Fruit fly (Drosophila melanogaster) whole organism, embryonic: Measurements from ENCODE around the gene CG5355.

ENCODE experiments used
- Antp ChIP-seq: fragments of 200-800 bp; sonication (Bioruptor generic); optimal IDR thresholded peaks from 3 replicates; lab custom pipeline; 2016; ENCODE audit warnings: missing biosample characterization, missing genetic modification characterization
- Bdp1 ChIP-seq: fragments of 200-800 bp; sonication (Bioruptor generic); optimal IDR thresholded peaks from 3 replicates; lab custom pipeline; 2016; ENCODE audit warnings: missing biosample characterization, missing genetic modification characterization
- CG10565 ChIP-seq: fragments of 200-800 bp; sonication (Bioruptor generic); optimal IDR thresholded peaks from 3 replicates; lab custom pipeline; 2016; ENCODE audit warnings: missing biosample characterization, mild to moderate bottlenecking, missing genetic modification characterization
- CG11247 ChIP-seq: fragments of 200-800 bp; sonication (Bioruptor generic); IDR thresholded peaks from 2 replicates; pipeline ENCODE4 v1.3.6; 2022; ENCODE audit warnings: missing biosample characterization, missing genetic modification characterization
- CG12155 ChIP-seq: fragments of 200-800 bp; sonication (Bioruptor generic); optimal IDR thresholded peaks from 3 replicates; lab custom pipeline; 2016; ENCODE audit warnings: missing biosample characterization, missing genetic modification characterization
- CG13296 ChIP-seq: fragments of 200-800 bp; sonication (Bioruptor generic); optimal IDR thresholded peaks from 3 replicates; lab custom pipeline; 2018; ENCODE audit warnings: missing biosample characterization, mild to moderate bottlenecking, missing genetic modification characterization
- CG14965 ChIP-seq: fragments of 200-800 bp; sonication (Bioruptor generic); optimal IDR thresholded peaks from 2 replicates; lab custom pipeline; 2016; ENCODE audit warnings: missing biosample characterization, missing genetic modification characterization, borderline replicate concordance
- CG1603 ChIP-seq: fragments of 200-800 bp; sonication (Bioruptor generic); optimal IDR thresholded peaks from 2 replicates; lab custom pipeline; 2019; ENCODE audit warnings: missing biosample characterization, mild to moderate bottlenecking, missing genetic modification characterization, moderate library complexity
- CG17361 ChIP-seq: fragments of 200-800 bp; sonication (Bioruptor generic); IDR thresholded peaks from 3 replicates; pipeline ENCODE4 v1.3.6; 2022; ENCODE audit warnings: missing biosample characterization, missing genetic modification characterization
- CG31388 ChIP-seq: fragments of 200-800 bp; sonication (Bioruptor generic); optimal IDR thresholded peaks from 2 replicates; lab custom pipeline; 2016; ENCODE audit warnings: missing biosample characterization, missing genetic modification characterization
- CG34422 ChIP-seq: fragments of 200-800 bp; sonication (Bioruptor generic); IDR thresholded peaks from 3 replicates; pipeline ENCODE4 v1.3.6; 2022; ENCODE audit warnings: missing biosample characterization, missing genetic modification characterization
- CG4820 ChIP-seq: fragments of 200-800 bp; sonication (Bioruptor generic); optimal IDR thresholded peaks from 3 replicates; lab custom pipeline; 2016; ENCODE audit warnings: missing biosample characterization, missing genetic modification characterization
- CG7372 ChIP-seq: fragments of 200-800 bp; sonication (Bioruptor generic); IDR thresholded peaks from 2 replicates; pipeline ENCODE4 v1.3.6; 2022; ENCODE audit warnings: missing biosample characterization, missing genetic modification characterization
- CG7556 ChIP-seq: fragments of 200-800 bp; sonication (Bioruptor generic); optimal IDR thresholded peaks from 2 replicates; lab custom pipeline; 2017; ENCODE audit warnings: missing biosample characterization, mild to moderate bottlenecking, missing genetic modification characterization
- CG8359 ChIP-seq: fragments of 200-800 bp; sonication (Bioruptor generic); optimal IDR thresholded peaks from 2 replicates; lab custom pipeline; 2017; ENCODE audit warnings: missing biosample characterization, mild to moderate bottlenecking, missing genetic modification characterization, borderline replicate concordance
- CG9727 ChIP-seq: fragments of 200-800 bp; sonication (Bioruptor generic); optimal IDR thresholded peaks from 3 replicates; lab custom pipeline; 2017; ENCODE audit warnings: missing biosample characterization, mild to moderate bottlenecking, missing genetic modification characterization
- CG9797 ChIP-seq: fragments of 200-800 bp; sonication (Bioruptor generic); optimal IDR thresholded peaks from 3 replicates; lab custom pipeline; 2018; ENCODE audit warnings: missing biosample characterization, mild to moderate bottlenecking, missing genetic modification characterization
- D ChIP-seq, 2 experiments: fragments of 200-800 bp in 1 of 2; fragments of >200 bp in 1 of 2; sonication (Bioruptor generic) in 1 of 2; optimal IDR thresholded peaks; 2 replicates in 1 of 2; 3 replicates in 1 of 2; lab custom pipeline; 2017; ENCODE audit warnings: mild to moderate bottlenecking in 1 of 2, missing biosample characterization in 1 of 2, missing genetic modification characterization in 1 of 2, missing genetic modification reagents in 1 of 2
- Dek ChIP-seq: fragments of 200-800 bp; sonication (Bioruptor generic); optimal IDR thresholded peaks from 3 replicates; lab custom pipeline; 2019; ENCODE audit warnings: missing biosample characterization, mild to moderate bottlenecking, missing genetic modification characterization, moderate library complexity
- ERR ChIP-seq: fragments of 200-800 bp; sonication (Bioruptor generic); optimal IDR thresholded peaks from 2 replicates; lab custom pipeline; 2016; ENCODE audit warnings: missing biosample characterization, missing genetic modification characterization
- HLH3B ChIP-seq: fragments of 200-800 bp; sonication (Bioruptor generic); IDR thresholded peaks from 2 replicates; pipeline ENCODE4 v1.3.6; 2022; ENCODE audit warnings: missing biosample characterization, missing genetic modification characterization
- Hey ChIP-seq: fragments of 200-800 bp; sonication (Bioruptor generic); optimal IDR thresholded peaks from 3 replicates; lab custom pipeline; 2018; ENCODE audit warnings: missing biosample characterization, mild to moderate bottlenecking, missing genetic modification characterization
- HmgZ ChIP-seq: fragments of 200-800 bp; sonication (Bioruptor generic); optimal IDR thresholded peaks from 2 replicates; lab custom pipeline; 2018; ENCODE audit warnings: missing biosample characterization, mild to moderate bottlenecking, missing genetic modification characterization
- Hmx ChIP-seq: fragments of 200-800 bp; sonication (Bioruptor generic); optimal IDR thresholded peaks from 2 replicates; lab custom pipeline; 2016; ENCODE audit warnings: missing biosample characterization, missing genetic modification characterization
- Hr78 ChIP-seq, 2 experiments: fragments of 200-800 bp in 1 of 2; fragments of >200 bp in 1 of 2; sonication (Bioruptor generic) in 1 of 2; optimal IDR thresholded peaks; 2 replicates each; lab custom pipeline; 2017 to 2019; ENCODE audit warnings: missing biosample characterization in 2 of 2, missing genetic modification characterization in 2 of 2, mild to moderate bottlenecking in 1 of 2, moderate library complexity in 1 of 2
- MTF-1 ChIP-seq: fragments of 200-800 bp; sonication (Bioruptor generic); optimal IDR thresholded peaks from 2 replicates; lab custom pipeline; 2018; ENCODE audit warnings: missing biosample characterization, mild to moderate bottlenecking, missing genetic modification characterization, borderline replicate concordance
- Meics ChIP-seq: fragments of 200-800 bp; sonication (Bioruptor generic); optimal IDR thresholded peaks from 2 replicates; lab custom pipeline; 2017; ENCODE audit warnings: missing biosample characterization, mild to moderate bottlenecking, missing genetic modification characterization
- Optix ChIP-seq: fragments of 200-800 bp; sonication (Bioruptor generic); IDR thresholded peaks from 3 replicates; pipeline ENCODE4 v1.3.6; 2022; ENCODE audit warnings: missing biosample characterization, missing genetic modification characterization
- Taf1 ChIP-seq: fragments of 200-800 bp; sonication (Bioruptor generic); IDR thresholded peaks from 2 replicates; pipeline ENCODE4 v1.3.6; 2022; ENCODE audit warnings: missing biosample characterization, missing genetic modification characterization
- amos ChIP-seq: fragments of 200-800 bp; sonication (Bioruptor generic); IDR thresholded peaks from 2 replicates; pipeline ENCODE4 v1.3.6; 2022; ENCODE audit warnings: missing biosample characterization, missing genetic modification characterization; ENCODE audit not compliant: partially characterized antibody
- corto ChIP-seq: fragments of 200-800 bp; sonication (Bioruptor generic); optimal IDR thresholded peaks from 2 replicates; lab custom pipeline; 2016; ENCODE audit warnings: missing biosample characterization, mild to moderate bottlenecking, missing genetic modification characterization, moderate library complexity
- dmrt11E ChIP-seq: fragments of 200-800 bp; sonication (Bioruptor generic); optimal IDR thresholded peaks from 3 replicates; lab custom pipeline; 2018; ENCODE audit warnings: missing biosample characterization, mild to moderate bottlenecking, missing genetic modification characterization, moderate library complexity
- fd64A ChIP-seq: fragments of 200-800 bp; sonication (Bioruptor generic); optimal IDR thresholded peaks from 3 replicates; lab custom pipeline; 2018; ENCODE audit warnings: missing biosample characterization, mild to moderate bottlenecking, missing genetic modification characterization
- grau ChIP-seq: fragments of 200-800 bp; optimal IDR thresholded peaks from 3 replicates; lab custom pipeline; 2019; ENCODE audit warnings: missing biosample characterization, mild to moderate bottlenecking, missing genetic modification characterization, moderate library complexity
- gsb ChIP-seq: fragments of 200-800 bp; sonication (Bioruptor generic); IDR thresholded peaks from 2 replicates; pipeline ENCODE4 v1.3.6; 2022; ENCODE audit warnings: missing biosample characterization, missing genetic modification characterization
- nerfin-1 ChIP-seq: fragments of 200-800 bp; sonication (Bioruptor generic); optimal IDR thresholded peaks from 3 replicates; lab custom pipeline; 2019; ENCODE audit warnings: missing biosample characterization, mild to moderate bottlenecking, missing genetic modification characterization, moderate library complexity
- odd ChIP-seq: fragments of 200-800 bp; sonication (Bioruptor generic); optimal IDR thresholded peaks from 2 replicates; lab custom pipeline; 2017; ENCODE audit warnings: missing biosample characterization, mild to moderate bottlenecking, missing genetic modification characterization
- onecut ChIP-seq: fragments of 200-800 bp; sonication (Bioruptor generic); IDR thresholded peaks from 2 replicates; pipeline ENCODE4 v1.3.6; 2022; ENCODE audit warnings: missing biosample characterization, missing genetic modification characterization
- phol ChIP-seq: fragments of 200-800 bp; sonication (Bioruptor generic); optimal IDR thresholded peaks from 3 replicates; lab custom pipeline; 2018; ENCODE audit warnings: missing biosample characterization, mild to moderate bottlenecking, missing genetic modification characterization, moderate library complexity
- ranshi ChIP-seq: fragments of 200-800 bp; sonication (Bioruptor generic); IDR thresholded peaks from 2 replicates; pipeline ENCODE4 v1.3.6; 2022; ENCODE audit warnings: missing biosample characterization, missing genetic modification characterization
- row ChIP-seq: fragments of 200-800 bp; sonication (Bioruptor generic); IDR thresholded peaks from 3 replicates; pipeline ENCODE4 v1.3.6; 2022; ENCODE audit warnings: missing biosample characterization, missing genetic modification characterization
- schlank ChIP-seq: fragments of 200-800 bp; sonication (Bioruptor generic); optimal IDR thresholded peaks from 2 replicates; lab custom pipeline; 2018; ENCODE audit warnings: missing biosample characterization, mild to moderate bottlenecking, missing genetic modification characterization
- sens ChIP-seq: fragments of 200-800 bp; sonication (Bioruptor generic); peaks from one replicate; lab custom pipeline; 2016; ENCODE audit warnings: missing biosample characterization, missing genetic modification characterization
- sna ChIP-seq: fragments of 200-800 bp; sonication (Bioruptor generic); IDR thresholded peaks from 2 replicates; pipeline ENCODE4 v1.3.6; 2022; ENCODE audit warnings: missing biosample characterization, missing genetic modification characterization; ENCODE audit not compliant: partially characterized antibody
- sr ChIP-seq: fragments of 200-800 bp; sonication (Bioruptor generic); IDR thresholded peaks from 3 replicates; pipeline ENCODE4 v1.3.6; 2022; ENCODE audit warnings: missing biosample characterization, missing genetic modification characterization
- toy ChIP-seq: fragments of 200-800 bp; sonication (Bioruptor generic); IDR thresholded peaks from 2 replicates; pipeline ENCODE4 v1.3.6; 2022; ENCODE audit warnings: missing biosample characterization, missing genetic modification characterization
- zen ChIP-seq: fragments of 200-800 bp; sonication (Bioruptor generic); optimal IDR thresholded peaks from 3 replicates; lab custom pipeline; 2018; ENCODE audit warnings: missing biosample characterization, mild to moderate bottlenecking, missing genetic modification characterization, moderate library complexity
- zfh1 ChIP-seq: fragments of 200-800 bp; sonication (Bioruptor generic); IDR thresholded peaks from 3 replicates; pipeline ENCODE4 v1.3.6; 2022; ENCODE audit warnings: missing biosample characterization, missing genetic modification characterization

Gene CG5355

DNA sequence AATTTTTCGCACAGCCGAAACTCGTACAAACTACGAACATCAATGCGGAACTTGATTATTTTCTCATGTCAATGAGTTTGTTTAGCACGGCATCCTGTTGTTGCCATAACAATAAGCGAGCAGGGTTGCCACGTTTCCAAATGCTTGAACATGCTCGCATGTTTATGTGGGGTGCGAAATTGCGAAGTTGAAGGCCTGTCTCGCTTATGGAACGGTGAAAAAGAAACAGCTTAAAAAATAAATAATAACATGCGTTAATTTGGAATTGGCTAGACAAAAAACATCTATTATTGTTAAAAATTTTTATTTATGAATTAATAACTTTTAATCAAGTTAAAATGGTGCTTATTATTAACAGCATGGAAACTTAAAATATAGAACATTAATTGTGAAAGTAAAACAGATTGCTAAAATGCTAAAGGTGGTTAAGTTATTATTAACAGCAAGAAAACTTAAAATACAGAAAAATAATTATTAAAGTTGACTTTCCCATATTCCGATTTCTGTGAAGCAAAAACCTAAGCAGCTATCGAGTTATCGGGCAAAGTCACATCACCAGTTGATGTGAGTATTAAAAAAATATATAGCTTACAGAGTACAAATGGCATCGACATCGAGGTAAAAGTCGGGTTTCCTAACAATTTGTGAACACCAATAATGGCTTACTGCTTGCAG, 17.7 kb upstream of the CG5355 start, which contains the start of the genes Bug22 and TfIIB (continued):
- TF ChIP-seq CG11247 (GFP tag; lab: Robert Waterston, UW) (peak; percentile 58; the same call in 1 of the 2 replicates), HLH3B (peak; percentile 58), Hey (tag; lab: Kevin White, UChicago) (no peak), CG7556 (peak; percentile 69), row (GFP tag; lab: Robert Waterston, UW) (peak; percentile 91), CG4820 (GFP tag; lab: Kevin White, UChicago) (peak; percentile 99), Dek (tag; lab: Kevin White, UChicago) (peak; percentile 76), CG14965 (GFP tag; lab: Kevin White, UChicago) (no peak), CG17361 (GFP tag; lab: Robert Waterston, UW) (peak; percentile 83; the same call in 2 of the 3 replicates), CG9797 (GFP tag; lab: Kevin White, UChicago) (peak; percentile 32), Taf1 (GFP tag; lab: Robert Waterston, UW) (peak; percentile 50; the same call in 1 of the 2 replicates), Meics (GFP tag; lab: Kevin White, UChicago) (peak; percentile 74), Optix (peak; percentile 60; the same call in 1 of the 3 replicates), ranshi (GFP tag; lab: Robert Waterston, UW) (0 out of 2 replicates have a peak, but pooled peaks have one; percentile 64), sna (GFP tag; lab: Robert Waterston, UW) (no peak), odd (GFP tag; lab: Kevin White, UChicago) (peak; percentile 15), amos (GFP tag; lab: Robert Waterston, UW) (no peak), dmrt11E (tag; lab: Kevin White, UChicago) (peak; percentile 59), onecut (GFP tag; lab: Robert Waterston, UW) (peak; percentile 63), CG34422 (GFP tag; lab: Robert Waterston, UW) (peak; percentile 72), schlank (tag; lab: Kevin White, UChicago) (peak; percentile 33), gsb (GFP tag; lab: Robert Waterston, UW) (0 out of 2 replicates have a peak, but pooled peaks have one; percentile 30), toy (no peak), HmgZ (peak; percentile 54), D (optimal IDR thresholded peaks at IDR 0.05; lab: Kevin White, UChicago) (no peak), D (GFP tag; optimal IDR thresholded peaks at IDR 0.05; lab: Kevin White, UChicago) (peak; percentile 23), zfh1 (GFP tag; lab: Robert Waterston, UW) (peak; percentile 78), Antp (GFP tag; lab: Kevin White, UChicago) (peak; percentile 71), CG9727 (peak; percentile 72), zen (peak; percentile 46), CG7372 (GFP tag; lab: Robert Waterston, UW) (peak; percentile 17; the same call in 1 of the 2 replicates), phol (tag; lab: Kevin White, UChicago) (peak; percentile 74), grau (tag; lab: Kevin White, UChicago) (peak; percentile 73), CG31388 (GFP tag; lab: Kevin White, UChicago) (peak; percentile 36), sr (GFP tag; lab: Robert Waterston, UW) (no peak), Bdp1 (GFP tag; lab: Kevin White, UChicago) (peak; percentile 27), nerfin-1 (tag; lab: Kevin White, UChicago) (peak; percentile 43), Hmx (peak; percentile 26), Hr78 (GFP tag; optimal IDR thresholded peaks at IDR 0.05; lab: Kevin White, UChicago) (no peak), CG13296 (GFP tag; lab: Kevin White, UChicago) (peak; percentile 62), CG1603 (tag; lab: Kevin White, UChicago) (peak; percentile 99), ERR (GFP tag; lab: Kevin White, UChicago) (peak; percentile 35), CG8359 (GFP tag; lab: Kevin White, UChicago) (no peak), CG12155 (GFP tag; lab: Kevin White, UChicago) (peak; percentile 72), sens (GFP tag; lab: Kevin White, UChicago) (peak; percentile 92), corto (GFP tag; lab: Kevin White, UChicago) (no peak), fd64A (GFP tag; lab: Kevin White, UChicago) (no peak), CG10565 (GFP tag; lab: Kevin White, UChicago) (no peak), MTF-1 (peak; percentile 19)
